Worm (Caenorhabditis elegans): ENCODE results near the gene sod-5.

- TF ChIP-seq sea-2 (GFP tag; IDR thresholded peaks at IDR 0.05): no peak
- no peak for TF ChIP-seq pha-4 (tag; optimal IDR thresholded peaks at IDR 0.05)
- TF ChIP-seq ztf-3 (GFP tag; optimal IDR thresholded peaks at IDR 0.05): no peak
- TF ChIP-seq ama-1 (optimal IDR thresholded peaks at IDR 0.05): no peak
- no peak for TF ChIP-seq ama-1 (GFP tag; optimal IDR thresholded peaks at IDR 0.05)
- TF ChIP-seq lag-1 (GFP tag; IDR thresholded peaks at IDR 0.05): no peak
These were observed 15.7 kb downstream of the sod-5 start, which contains the start of gene nhr-109 for ce11 chrII:4433146-4433545.
